Fruit fly (Drosophila melanogaster) whole organism, embryonic: ENCODE measurements around the gene CG14273.
A peak's percentile ranks its signal among the peaks of the same experiment; 100 is the strongest.

Source experiments
- ATbp ChIP-seq: fragments of 200-800 bp; sonication (Bioruptor generic); optimal IDR thresholded peaks from 2 replicates; lab custom pipeline; 2017; ENCODE audit warnings: missing biosample characterization, mild to moderate bottlenecking, missing genetic modification characterization, missing genetic modification reagents
- Asciz ChIP-seq: fragments of 200-800 bp; sonication (Bioruptor generic); optimal IDR thresholded peaks from 2 replicates; lab custom pipeline; 2017; ENCODE audit warnings: missing biosample characterization, mild to moderate bottlenecking, missing genetic modification characterization, missing genetic modification reagents
- Awh ChIP-seq: fragments of 200-800 bp; sonication (Bioruptor generic); IDR thresholded peaks from 2 replicates; pipeline ENCODE4, ENCODE4 v1.3.6; 2022; ENCODE audit warnings: missing biosample characterization, missing genetic modification characterization
- Bteb2 ChIP-seq: fragments of 200-800 bp; sonication (Bioruptor generic); optimal IDR thresholded peaks from 2 replicates; lab custom pipeline; 2016; ENCODE audit warnings: missing biosample characterization, missing genetic modification characterization
- CG12071 ChIP-seq: fragments of 200-800 bp; sonication (Bioruptor generic); optimal IDR thresholded peaks from 3 replicates; lab custom pipeline; 2018; ENCODE audit warnings: missing biosample characterization, mild to moderate bottlenecking, missing genetic modification characterization
- CG13296 ChIP-seq: fragments of 200-800 bp; sonication (Bioruptor generic); optimal IDR thresholded peaks from 3 replicates; lab custom pipeline; 2018; ENCODE audit warnings: missing biosample characterization, mild to moderate bottlenecking, missing genetic modification characterization
- CG15269 ChIP-seq: fragments of 200-800 bp; sonication (Bioruptor generic); optimal IDR thresholded peaks from 2 replicates; lab custom pipeline; 2018; ENCODE audit warnings: missing biosample characterization, mild to moderate bottlenecking, missing genetic modification characterization, moderate library complexity
- CG1529 ChIP-seq: fragments of 200-800 bp; sonication (Bioruptor generic); optimal IDR thresholded peaks from 3 replicates; lab custom pipeline; 2018; ENCODE audit warnings: missing biosample characterization, missing genetic modification characterization
- CG1603 ChIP-seq: fragments of 200-800 bp; sonication (Bioruptor generic); optimal IDR thresholded peaks from 2 replicates; lab custom pipeline; 2019; ENCODE audit warnings: missing biosample characterization, mild to moderate bottlenecking, missing genetic modification characterization, moderate library complexity
- CG17385 ChIP-seq: fragments of 200-800 bp; sonication (Bioruptor generic); optimal IDR thresholded peaks from 3 replicates; lab custom pipeline; 2018; ENCODE audit warnings: missing biosample characterization, mild to moderate bottlenecking, missing genetic modification characterization
- CG2129 ChIP-seq: fragments of 200-800 bp; sonication (Bioruptor generic); IDR thresholded peaks from 2 replicates; pipeline ENCODE4 v1.3.6; 2022; ENCODE audit warnings: missing biosample characterization, missing genetic modification characterization; ENCODE audit not compliant: partially characterized antibody
- CG30020 ChIP-seq: fragments of 200-800 bp; optimal IDR thresholded peaks from 2 replicates; lab custom pipeline; 2019; ENCODE audit warnings: missing biosample characterization, mild to moderate bottlenecking, missing genetic modification characterization, moderate library complexity
- CG3838 ChIP-seq: fragments of 200-800 bp; sonication (Bioruptor generic); optimal IDR thresholded peaks from 3 replicates; lab custom pipeline; 2016; ENCODE audit warnings: missing biosample characterization, missing genetic modification characterization
- CG42726 ChIP-seq: fragments of 200-800 bp; sonication (Bioruptor generic); IDR thresholded peaks from 2 replicates; pipeline ENCODE4 v1.3.6; 2022; ENCODE audit warnings: missing biosample characterization, missing genetic modification characterization; ENCODE audit not compliant: partially characterized antibody
- CG4282 ChIP-seq: fragments of 200-800 bp; sonication (Bioruptor generic); optimal IDR thresholded peaks from 2 replicates; lab custom pipeline; 2016; ENCODE audit warnings: missing biosample characterization, missing genetic modification characterization
- CG6765 ChIP-seq: fragments of 200-800 bp; sonication (Bioruptor generic); optimal IDR thresholded peaks from 3 replicates; lab custom pipeline; 2017; ENCODE audit warnings: missing biosample characterization, mild to moderate bottlenecking, missing genetic modification characterization
- CG9817 ChIP-seq: fragments of 200-800 bp; sonication (Bioruptor generic); optimal IDR thresholded peaks from 2 replicates; lab custom pipeline; 2018; ENCODE audit warnings: missing biosample characterization, mild to moderate bottlenecking, missing genetic modification characterization, moderate library complexity
- Doc2 ChIP-seq: fragments of 200-800 bp; sonication (Bioruptor generic); IDR thresholded peaks from 2 replicates; pipeline ENCODE4 v1.3.6; 2022; ENCODE audit warnings: missing biosample characterization, missing genetic modification characterization
- Eip74EF ChIP-seq, 2 experiments: fragments of 200-800 bp in 1 of 2; fragments of >200 bp in 1 of 2; sonication (Bioruptor generic) in 1 of 2; optimal IDR thresholded peaks; 2 replicates each; lab custom pipeline; 2017 to 2019; ENCODE audit warnings: missing biosample characterization in 2 of 2, missing genetic modification characterization in 2 of 2, mild to moderate bottlenecking in 1 of 2, moderate library complexity in 1 of 2
- Lhr ChIP-seq: fragments of 200-800 bp; sonication (Bioruptor generic); optimal IDR thresholded peaks from 3 replicates; lab custom pipeline; 2017; ENCODE audit warnings: mild to moderate bottlenecking, missing biosample characterization, missing genetic modification reagents, missing genetic modification characterization
- Mes4 ChIP-seq: fragments of 200-800 bp; sonication (Bioruptor generic); optimal IDR thresholded peaks from 2 replicates; lab custom pipeline; 2016; ENCODE audit warnings: missing biosample characterization, missing genetic modification characterization
- Opbp ChIP-seq: fragments of 200-800 bp; sonication (Bioruptor generic); IDR thresholded peaks from 3 replicates; pipeline ENCODE4 v1.3.6; 2022; ENCODE audit warnings: missing biosample characterization, missing genetic modification characterization; ENCODE audit not compliant: partially characterized antibody
- PHDP ChIP-seq: fragments of 200-800 bp; sonication (Bioruptor generic); optimal IDR thresholded peaks from 3 replicates; lab custom pipeline; 2018; ENCODE audit warnings: missing biosample characterization, mild to moderate bottlenecking, missing genetic modification characterization, moderate library complexity
- Pdp1 ChIP-seq, 2 experiments: fragments of 200-800 bp; sonication (Bioruptor generic); optimal IDR thresholded peaks; 3 replicates each; lab custom pipeline; 2016; ENCODE audit warnings: missing biosample characterization in 2 of 2, missing genetic modification characterization in 2 of 2, mild to moderate bottlenecking in 1 of 2, moderate library complexity in 1 of 2
- Scr ChIP-seq: fragments of 200-800 bp; sonication (Bioruptor generic); IDR thresholded peaks from 2 replicates; pipeline ENCODE4 v1.3.6; 2022; ENCODE audit warnings: missing biosample characterization, missing genetic modification characterization; ENCODE audit not compliant: partially characterized antibody
- Sry-δ ChIP-seq: fragments of 200-800 bp; sonication (Bioruptor generic); optimal IDR thresholded peaks from 2 replicates; lab custom pipeline; 2016; ENCODE audit warnings: missing biosample characterization, missing genetic modification characterization
- Xbp1 ChIP-seq: fragments of 200-800 bp; sonication (Bioruptor generic); optimal IDR thresholded peaks from 3 replicates; lab custom pipeline; 2016; ENCODE audit warnings: missing biosample characterization, mild to moderate bottlenecking, missing genetic modification characterization
- al ChIP-seq: fragments of 200-800 bp; sonication (Bioruptor generic); IDR thresholded peaks from 2 replicates; pipeline ENCODE4 v1.3.6; 2022; ENCODE audit warnings: missing biosample characterization, missing genetic modification characterization
- ara ChIP-seq: fragments of 200-800 bp; sonication (Bioruptor generic); IDR thresholded peaks from 2 replicates; pipeline ENCODE4 v1.3.6; 2022; ENCODE audit warnings: missing biosample characterization, missing genetic modification characterization
- ash1 ChIP-seq: fragments of 200-800 bp; sonication (Bioruptor generic); optimal IDR thresholded peaks from 2 replicates; lab custom pipeline; 2018; ENCODE audit warnings: missing biosample characterization, mild to moderate bottlenecking, missing genetic modification characterization
- hth ChIP-seq: fragments of >200 bp; optimal IDR thresholded peaks from 2 replicates; lab custom pipeline; 2017; ENCODE audit warnings: inconsistent platforms
- lov ChIP-seq, 2 experiments: fragments of 200-800 bp in 1 of 2; fragments of >200 bp in 1 of 2; sonication (Bioruptor generic) in 1 of 2; IDR thresholded peaks in 1 of 2; optimal IDR thresholded peaks in 1 of 2; 2 replicates in 1 of 2; 3 replicates in 1 of 2; pipeline versions ENCODE4 v1.3.6 to Lab custom; 2017 to 2022; ENCODE audit warnings: missing biosample characterization in 1 of 2, missing genetic modification characterization in 1 of 2
- sens ChIP-seq: fragments of 200-800 bp; sonication (Bioruptor generic); peaks from one replicate; lab custom pipeline; 2016; ENCODE audit warnings: missing biosample characterization, missing genetic modification characterization
- sim ChIP-seq: fragments of 200-800 bp; sonication (Bioruptor generic); IDR thresholded peaks from 2 replicates; pipeline ENCODE4 v1.3.6; 2022; ENCODE audit warnings: missing biosample characterization, missing genetic modification characterization
- sug ChIP-seq: fragments of 200-800 bp; optimal IDR thresholded peaks from 2 replicates; lab custom pipeline; 2019; ENCODE audit warnings: missing biosample characterization, mild to moderate bottlenecking, missing genetic modification characterization, moderate library complexity
- trem ChIP-seq: fragments of 200-800 bp; optimal IDR thresholded peaks from 3 replicates; lab custom pipeline; 2019; ENCODE audit warnings: missing biosample characterization, mild to moderate bottlenecking, missing genetic modification characterization, moderate library complexity
- zf30C ChIP-seq: fragments of 200-800 bp; sonication (Bioruptor generic); optimal IDR thresholded peaks from 3 replicates; lab custom pipeline; 2018; ENCODE audit warnings: missing biosample characterization, mild to moderate bottlenecking, missing genetic modification characterization

Gene CG14273

dm6 chr2L:8384108-8384601 lies 41.7 kb downstream of the CG14273 start, which contains the start of the genes Dad1 and CG13384 (continued):
- TF ChIP-seq CG9817 (peak; percentile 94), CG3838 (GFP tag; lab: Kevin White, UChicago) (peak; percentile 60), Xbp1 (peak; percentile 95), CG1529 (peak; percentile 81), sug (tag; lab: Kevin White, UChicago) (peak; percentile 96), CG4282 (GFP tag; lab: Kevin White, UChicago) (no peak), al (GFP tag; lab: Robert Waterston, UW) (peak; percentile 95), Doc2 (GFP tag; lab: Robert Waterston, UW) (0 out of 2 replicates have a peak, but pooled peaks have one; percentile 22), Awh (GFP tag; lab: Robert Waterston, UW) (peak; percentile 68), ara (GFP tag; lab: Robert Waterston, UW) (peak; percentile 84)

dm6 chr2L:8384985-8385519 lies 42.6 kb downstream of the CG14273 start:
- peak; percentile 5 for TF ChIP-seq CG1603 (tag; lab: Kevin White, UChicago)
- peak; percentile 7 for TF ChIP-seq CG17385 (GFP tag; lab: Kevin White, UChicago)
- no peak for TF ChIP-seq Opbp
- no peak for TF ChIP-seq CG6765 (GFP tag; lab: Kevin White, UChicago)
- no peak for TF ChIP-seq trem (tag; lab: Kevin White, UChicago)
- TF ChIP-seq CG30020 (tag; lab: Kevin White, UChicago): no peak
- TF ChIP-seq CG13296 (GFP tag; lab: Kevin White, UChicago): peak; percentile 32
- TF ChIP-seq Mes4 (GFP tag; lab: Kevin White, UChicago): no peak
- TF ChIP-seq sim (GFP tag; lab: Robert Waterston, UW): no peak
- TF ChIP-seq Asciz (GFP tag; lab: Kevin White, UChicago): peak; percentile 38
- TF ChIP-seq CG15269 (tag; lab: Kevin White, UChicago): no peak
- TF ChIP-seq Bteb2: no peak
- no peak for TF ChIP-seq CG2129 (GFP tag; lab: Robert Waterston, UW)
- TF ChIP-seq Lhr (GFP tag; lab: Kevin White, UChicago): no peak
- no peak for TF ChIP-seq PHDP
- peak; percentile 81 for TF ChIP-seq sens
- TF ChIP-seq ATbp (GFP tag; lab: Kevin White, UChicago): peak; percentile 35
- no peak for TF ChIP-seq CG42726 (GFP tag; lab: Robert Waterston, UW)
- TF ChIP-seq zf30C (GFP tag; lab: Kevin White, UChicago): no peak
- no peak for TF ChIP-seq Scr (GFP tag; lab: Robert Waterston, UW)
- TF ChIP-seq ash1: no peak
- TF ChIP-seq Pdp1 (GFP tag; optimal IDR thresholded peaks at IDR 0.05; lab: Kevin White, UChicago): peak in 1 of 2 experiments; percentile 79
- TF ChIP-seq CG12071 (GFP tag; lab: Kevin White, UChicago): peak; percentile 19
- TF ChIP-seq, all 482 proteins: peak for 8

DNA sequence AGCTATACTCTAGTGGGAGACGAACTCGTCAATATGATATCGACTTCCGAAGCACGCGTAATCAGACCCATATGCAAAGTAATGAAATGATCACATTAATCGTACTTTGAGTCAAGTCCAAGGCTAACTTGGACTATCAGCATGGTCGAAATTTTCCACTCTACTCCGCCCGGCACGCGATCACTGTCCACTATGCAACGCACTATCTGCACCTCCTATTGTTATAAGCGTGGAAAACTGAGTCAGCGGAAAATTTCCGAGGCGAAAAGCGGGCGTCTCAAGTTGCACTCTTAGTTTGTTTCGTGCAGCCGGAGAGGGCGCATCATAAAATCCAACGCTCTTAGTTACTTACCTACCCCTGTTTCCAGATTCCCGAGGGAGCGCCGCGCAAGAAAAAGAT lies 43.4 kb downstream of the CG14273 start:
- TF ChIP-seq lov (optimal IDR thresholded peaks at IDR 0.05; lab: Kevin White, UChicago) (no peak), lov (GFP tag; IDR thresholded peaks at IDR 0.05; lab: Robert Waterston, UW) (0 out of 3 replicates have a peak, but pooled peaks have one; percentile 30), hth (lab: Kevin White, UChicago) (no peak), Sry-δ (GFP tag; lab: Kevin White, UChicago) (no peak), Eip74EF (GFP tag; optimal IDR thresholded peaks at IDR 0.05; lab: Kevin White, UChicago) (no peak)
